Fruit fly (Drosophila melanogaster): ENCODE results near the gene IFT52.

dm6 chr2L:6536044-6536581, 21.2 kb downstream of the IFT52 start:
- no peak for TF ChIP-seq Eip75B (GFP tag; optimal IDR thresholded peaks at IDR 0.05)
- no peak for TF ChIP-seq dsx (GFP tag; optimal IDR thresholded peaks at IDR 0.05; ENCODE audit: poor library complexity, severe bottlenecking)
- TF ChIP-seq CG11294 (GFP tag; IDR thresholded peaks at IDR 0.05): no peak
- no peak for TF ChIP-seq esn (GFP tag; optimal IDR thresholded peaks at IDR 0.05)
- no peak for TF ChIP-seq Hr39 (GFP tag; optimal IDR thresholded peaks at IDR 0.05)
- TF ChIP-seq Gug (GFP tag; IDR thresholded peaks at IDR 0.05): no peak
- no peak for TF ChIP-seq fd59A (GFP tag; optimal IDR thresholded peaks at IDR 0.05)
- TF ChIP-seq CG6854 (GFP tag; optimal IDR thresholded peaks at IDR 0.05): no peak
- TF ChIP-seq CG31627 (GFP tag; optimal IDR thresholded peaks at IDR 0.05): no peak
- no peak for TF ChIP-seq CG34406 (GFP tag; optimal IDR thresholded peaks at IDR 0.05)

Data from whole organism, prepupa.